Worm (Caenorhabditis elegans): ENCODE measurements around the gene mrp-6.
A peak's percentile ranks its signal among the peaks of the same experiment; 100 is the strongest.

Gene mrp-6

ce11 chrX:4151206-4151605 is 35.4 kb downstream of the mrp-6 start:
- TF ChIP-seq nhr-11 (tag; optimal IDR thresholded peaks at IDR 0.05) (no peak), fkh-2 (tag; optimal IDR thresholded peaks at IDR 0.05) (no peak), ZK546.5 (tag; optimal IDR thresholded peaks at IDR 0.05) (no peak), egl-27 (tag; optimal IDR thresholded peaks at IDR 0.05) (no peak), nhr-28 (tag; optimal IDR thresholded peaks at IDR 0.05) (no peak), egl-5 (tag; optimal IDR thresholded peaks at IDR 0.05) (no peak), pha-4 (tag; optimal IDR thresholded peaks at IDR 0.05) (no peak), ztf-11 (tag; optimal IDR thresholded peaks at IDR 0.05) (no peak), nhr-76 (tag; optimal IDR thresholded peaks at IDR 0.05) (no peak), nhr-67 (tag; optimal IDR thresholded peaks at IDR 0.05) (no peak), lin-39 (tag; optimal IDR thresholded peaks at IDR 0.05) (no peak), mdl-1 (tag; optimal IDR thresholded peaks at IDR 0.05) (no peak), nhr-25 (tag; optimal IDR thresholded peaks at IDR 0.05) (no peak), nhr-77 (tag; optimal IDR thresholded peaks at IDR 0.05) (no peak), ztf-4 (tag; optimal IDR thresholded peaks at IDR 0.05) (no peak)

- TF ChIP-seq nhr-43 (tag; optimal IDR thresholded peaks at IDR 0.05; ENCODE audit: poor library complexity, severe bottlenecking) (peak; percentile 16), tbx-2 (tag; optimal IDR thresholded peaks at IDR 0.05) (no peak)
Observed at ce11 chrX:4148449-4149031, 38.0 kb downstream of the mrp-6 start.

- peak; percentile 54 for TF ChIP-seq nhr-43 (tag; optimal IDR thresholded peaks at IDR 0.05; ENCODE audit: poor library complexity, severe bottlenecking)
- peak; percentile 38 for TF ChIP-seq pha-4 (tag; optimal IDR thresholded peaks at IDR 0.05)
- peak; percentile 1 for TF ChIP-seq elt-2 (tag; optimal IDR thresholded peaks at IDR 0.05)
- no peak for TF ChIP-seq nhr-67 (tag; optimal IDR thresholded peaks at IDR 0.05)
- TF ChIP-seq hmg-11 (tag; optimal IDR thresholded peaks at IDR 0.05): no peak
- peak; percentile 92 for TF ChIP-seq ztf-4 (tag; optimal IDR thresholded peaks at IDR 0.05)
- TF ChIP-seq ceh-16 (tag; optimal IDR thresholded peaks at IDR 0.05): no peak
- peak in 1 of 3 experiments; percentile 69 for TF ChIP-seq elt-3 (tag; optimal IDR thresholded peaks at IDR 0.05)
- no peak for TF ChIP-seq ceh-82 (tag; optimal IDR thresholded peaks at IDR 0.05)
- peak; percentile 89 for TF ChIP-seq nhr-25 (tag; optimal IDR thresholded peaks at IDR 0.05)
- peak; percentile 55 for TF ChIP-seq nhr-23 (tag; optimal IDR thresholded peaks at IDR 0.05)
- TF ChIP-seq aly-2 (tag; optimal IDR thresholded peaks at IDR 0.05): peak; percentile 28
- TF ChIP-seq tbx-2 (tag; optimal IDR thresholded peaks at IDR 0.05): peak; percentile 19
- TF ChIP-seq ama-1 (optimal IDR thresholded peaks at IDR 0.05): peak; percentile 97
- peak; percentile 23 for TF ChIP-seq lsy-12 (tag; optimal IDR thresholded peaks at IDR 0.05)
- peak; percentile 67 for TF ChIP-seq nfya-1 (tag; optimal IDR thresholded peaks at IDR 0.05; ENCODE audit: insufficient read depth)
Observed at ce11 chrX:4147600-4148448, 38.7 kb downstream of the mrp-6 start.

- TF ChIP-seq lsy-12 (tag; optimal IDR thresholded peaks at IDR 0.05) (peak; percentile 24), nhr-43 (tag; optimal IDR thresholded peaks at IDR 0.05; ENCODE audit: poor library complexity, severe bottlenecking) (peak; percentile 73), lin-39 (tag; optimal IDR thresholded peaks at IDR 0.05) (no peak), hmg-11 (tag; optimal IDR thresholded peaks at IDR 0.05) (no peak), skn-1 (tag; optimal IDR thresholded peaks at IDR 0.05) (no peak), ama-1 (optimal IDR thresholded peaks at IDR 0.05) (peak; percentile 79), nhr-25 (tag; optimal IDR thresholded peaks at IDR 0.05) (peak; percentile 16)
Observed at ce11 chrX:4146798-4147543, 39.6 kb downstream of the mrp-6 start.

- TF ChIP-seq mml-1 (tag; optimal IDR thresholded peaks at IDR 0.05): peak; percentile 59
- no peak for TF ChIP-seq ztf-11 (tag; optimal IDR thresholded peaks at IDR 0.05)
- no peak for TF ChIP-seq zag-1 (tag; optimal IDR thresholded peaks at IDR 0.05)
- no peak for TF ChIP-seq egl-27 (tag; optimal IDR thresholded peaks at IDR 0.05)
- TF ChIP-seq nhr-23 (tag; optimal IDR thresholded peaks at IDR 0.05): peak; percentile 44
- TF ChIP-seq ama-1 (optimal IDR thresholded peaks at IDR 0.05): peak; percentile 62
- peak; percentile 42 for TF ChIP-seq nhr-43 (tag; optimal IDR thresholded peaks at IDR 0.05; ENCODE audit: poor library complexity, severe bottlenecking)
- TF ChIP-seq ceh-82 (tag; optimal IDR thresholded peaks at IDR 0.05): no peak
Observed at ce11 chrX:4146046-4146445, 40.5 kb downstream of the mrp-6 start.

Measured in whole organism, L3 larva.